Worm (Caenorhabditis elegans) whole organism, early embryonic: ENCODE measurements around the gene C03C10.2.

ENCODE experiments used
- B0310.2 ChIP-seq: sonication (generic microtip); optimal IDR thresholded peaks from 2 replicates; lab custom pipeline; 2016; ENCODE audit warnings: mild to moderate bottlenecking, missing genetic modification characterization, missing compliant biosample characterization
- F13C5.2 ChIP-seq: sonication (generic microtip); optimal IDR thresholded peaks from 2 replicates; lab custom pipeline; 2017; ENCODE audit warnings: mild to moderate bottlenecking, missing genetic modification characterization, inconsistent platforms, missing compliant biosample characterization
- ama-1 ChIP-seq: fragments of 150-350 bp; optimal IDR thresholded peaks from 2 replicates; lab custom pipeline; 2014
- hmbx-1 ChIP-seq: sonication (generic microtip); optimal IDR thresholded peaks from 2 replicates; lab custom pipeline; 2016; ENCODE audit warnings: mild to moderate bottlenecking, missing genetic modification characterization, missing compliant biosample characterization
- sea-1 ChIP-seq: fragments of 200-800 bp; sonication (Bioruptor generic); conservative IDR thresholded peaks from 2 replicates; pipeline ENCODE4 v1.3.6; 2022; ENCODE audit warnings: missing genetic modification characterization, missing compliant biosample characterization

C03C10.2 gene

ce11 chrIII:4137180-4137579, 46.3 kb downstream of the C03C10.2 start:
- TF ChIP-seq sea-1: no peak
- no peak for TF ChIP-seq F13C5.2 (tag; lab: Kevin White, UChicago)
- TF ChIP-seq B0310.2 (tag; lab: Kevin White, UChicago): no peak
- TF ChIP-seq ama-1 (lab: Kevin White, UChicago): no peak
- no peak for TF ChIP-seq hmbx-1 (tag; lab: Kevin White, UChicago)
